Worm (Caenorhabditis elegans): ENCODE results near the gene fbxo-11.2.

fbxo-11.2 gene

DNA sequence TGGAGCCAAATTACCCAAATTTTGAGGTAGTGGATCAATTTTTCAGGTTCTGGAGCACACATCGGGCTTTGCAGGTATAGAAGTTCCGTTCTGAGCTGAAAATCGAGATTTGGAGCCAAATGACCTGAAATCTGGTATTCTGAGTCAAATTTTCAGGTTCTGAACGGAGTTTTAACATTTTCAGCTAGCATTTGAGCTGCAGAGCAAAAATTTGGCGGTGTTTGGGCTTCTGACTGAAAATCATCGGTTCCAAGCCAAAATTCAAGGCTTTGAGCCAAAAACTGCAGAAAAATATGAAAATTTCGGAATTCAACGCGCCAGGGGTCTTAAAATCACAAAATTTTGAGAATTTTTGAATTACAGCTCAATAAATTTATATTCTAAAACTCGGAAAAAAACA, 22.1 kb downstream of the fbxo-11.2 start, which contains the start of the genes clc-26 and E_BE45912.2:
Gene clc-26 (minus strand): TSS at position 101 of the 400 bp plus-strand sequence.
Gene E_BE45912.2 (minus strand): TSS at position 139 of the 400 bp plus-strand sequence.
- TF ChIP-seq unc-62 (GFP tag; optimal IDR thresholded peaks at IDR 0.05): no peak

ce11 chrIII:1028233-1028632, 24.8 kb downstream of the fbxo-11.2 start:
- TF ChIP-seq unc-62 (GFP tag; optimal IDR thresholded peaks at IDR 0.05): no peak

- TF ChIP-seq unc-62 (GFP tag; optimal IDR thresholded peaks at IDR 0.05): no peak
These were observed 26.8 kb downstream of the fbxo-11.2 start, which contains the start of gene clc-25 for ce11 chrIII:1026261-1026660. TSS of gene clc-25 (minus strand) at chrIII:1026361.

DNA sequence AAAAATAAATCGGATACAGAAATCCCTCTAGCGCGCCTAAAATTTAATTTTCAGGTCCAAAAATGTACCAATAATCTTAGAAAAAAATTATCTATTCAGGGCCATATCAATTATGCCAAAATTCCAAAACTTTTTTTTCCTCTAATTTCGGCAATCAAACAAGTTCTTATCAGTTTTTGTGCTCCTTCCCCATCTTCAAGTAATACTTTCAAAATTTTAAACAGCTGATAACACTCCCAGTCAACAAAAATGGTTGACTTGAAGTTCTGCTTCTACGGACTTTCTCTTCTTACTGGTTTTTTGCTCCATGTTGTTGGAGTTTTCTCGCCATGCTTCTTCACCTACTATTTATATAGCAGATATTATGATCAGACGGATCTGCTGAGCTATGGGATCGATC, 32.3 kb downstream of the fbxo-11.2 start, which contains the start of gene clc-23:
Gene clc-23 (plus strand): TSS at position 223 of the 400 bp plus-strand sequence.
- TF ChIP-seq unc-62 (GFP tag; optimal IDR thresholded peaks at IDR 0.05): no peak

DNA sequence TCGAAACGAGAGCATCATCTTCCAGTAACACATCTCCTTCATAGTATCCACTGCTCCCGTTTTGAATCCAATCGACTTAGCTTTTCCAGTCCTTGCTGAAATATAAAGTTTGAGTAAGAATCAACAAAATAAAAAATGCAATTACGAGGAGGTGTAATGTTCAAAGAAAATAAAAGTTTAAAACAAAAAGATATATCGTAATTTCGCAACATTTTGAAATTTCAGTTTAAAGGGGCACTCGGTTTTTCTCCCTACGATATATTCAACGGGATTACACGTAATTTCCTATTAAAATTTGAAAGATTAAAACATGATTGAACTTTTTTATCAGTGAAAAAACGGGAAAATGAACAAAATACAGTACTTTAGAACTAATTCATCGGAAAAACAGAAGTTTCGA, 37.0 kb downstream of the fbxo-11.2 start, which contains the start of gene Y34F4.3:
Gene Y34F4.3 (minus strand): TSS at position 101 of the 400 bp plus-strand sequence.
- TF ChIP-seq unc-62 (GFP tag; optimal IDR thresholded peaks at IDR 0.05): no peak

DNA sequence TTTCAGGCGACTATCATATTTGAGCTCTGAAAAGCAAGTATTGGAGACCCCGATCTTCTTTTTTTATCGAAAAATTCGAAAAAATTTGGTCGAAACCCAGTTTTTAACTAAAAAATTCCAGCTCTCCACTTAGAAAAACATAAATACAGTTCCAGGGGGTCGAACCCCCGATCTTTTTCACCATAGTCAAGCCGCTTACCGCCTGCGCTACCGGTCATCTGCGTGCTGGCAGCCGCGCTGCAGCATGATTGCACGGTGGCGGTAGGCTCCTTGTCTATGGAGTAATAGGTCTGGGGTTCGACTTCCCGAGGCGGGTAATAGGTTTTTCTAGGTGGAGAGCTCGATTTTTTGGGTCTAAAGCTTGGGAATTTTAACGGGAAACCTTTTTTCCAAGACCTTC, 43.3 kb downstream of the fbxo-11.2 start, which contains the start of gene clc-24:
Gene clc-24 (plus strand): TSS at position 263 of the 400 bp plus-strand sequence.
- TF ChIP-seq unc-62 (GFP tag; optimal IDR thresholded peaks at IDR 0.05): no peak

ce11 chrIII:1008091-1008490, 45.0 kb downstream of the fbxo-11.2 start, which contains the start of gene clc-27:
TSS of gene clc-27 (plus strand) at chrIII:1008391.
- TF ChIP-seq unc-62 (GFP tag; optimal IDR thresholded peaks at IDR 0.05): no peak

ce11 chrIII:1007143-1007905, 45.7 kb downstream of the fbxo-11.2 start:
- TF ChIP-seq unc-62 (GFP tag; optimal IDR thresholded peaks at IDR 0.05): no peak

DNA sequence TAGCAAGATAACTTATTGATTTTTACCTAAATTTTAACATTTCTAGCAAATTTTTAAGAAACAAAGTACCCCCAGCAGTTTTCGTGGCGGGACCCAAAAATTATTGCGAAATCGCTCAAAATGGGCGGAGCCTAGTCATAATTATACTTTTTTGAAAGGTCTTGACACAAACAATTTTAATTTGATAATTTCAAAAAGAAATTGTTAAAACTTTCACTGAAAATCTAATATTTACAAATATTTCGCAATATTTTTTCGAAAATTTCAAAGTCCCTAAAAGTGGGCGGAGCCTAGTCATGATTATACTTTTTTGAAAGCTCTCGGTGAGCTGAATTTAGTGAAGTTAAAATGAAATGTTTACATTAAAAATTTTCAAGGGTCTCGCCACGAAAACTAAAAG, 48.6 kb downstream of the fbxo-11.2 start:
- no peak for TF ChIP-seq unc-62 (GFP tag; optimal IDR thresholded peaks at IDR 0.05)

- no peak for TF ChIP-seq unc-62 (GFP tag; optimal IDR thresholded peaks at IDR 0.05)
These were observed 50.5 kb downstream of the fbxo-11.2 start, which contains the start of gene clec-150 for ce11 chrIII:1002510-1002909. TSS of gene clec-150 (plus strand) at chrIII:1002707.

DNA sequence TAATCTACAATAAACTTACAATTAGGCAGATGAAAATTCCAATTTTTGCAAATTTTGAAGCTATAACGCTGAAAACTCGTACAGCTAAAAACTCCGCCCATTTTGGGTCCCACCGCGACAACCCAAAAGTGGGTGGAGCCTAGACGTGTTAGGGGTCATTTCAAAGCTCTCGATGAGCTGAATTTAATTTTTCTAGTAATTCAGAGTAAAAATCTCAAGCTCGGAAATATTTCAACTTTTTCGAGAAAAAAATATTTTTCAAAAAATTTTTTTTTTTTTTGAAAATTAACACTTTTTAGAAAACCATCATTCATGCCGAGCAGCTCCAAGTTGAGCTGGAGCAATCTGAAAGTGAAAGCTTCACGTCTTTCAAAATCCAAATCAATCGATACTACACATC, 51.7 kb downstream of the fbxo-11.2 start, which contains the start of gene R06B10.7:
Gene R06B10.7 (minus strand): TSS at position 101 of the 400 bp plus-strand sequence.
- TF ChIP-seq unc-62 (GFP tag; optimal IDR thresholded peaks at IDR 0.05): no peak

ce11 chrIII:998855-999254, 54.2 kb downstream of the fbxo-11.2 start:
- TF ChIP-seq unc-62 (GFP tag; optimal IDR thresholded peaks at IDR 0.05): no peak

- TF ChIP-seq unc-62 (GFP tag; optimal IDR thresholded peaks at IDR 0.05): no peak
These were observed 56.5 kb downstream of the fbxo-11.2 start for ce11 chrIII:996564-996963.
